Worm (Caenorhabditis elegans) whole organism, young adult: ENCODE data around the gene C08A9.3.
A peak's percentile ranks its signal among the peaks of the same experiment; 100 is the strongest.

Experiments used
- C06A6.2 ChIP-seq: fragments of 200-800 bp; sonication (Bioruptor generic); conservative IDR thresholded peaks from 2 replicates; pipeline ENCODE4 v1.3.6; 2022; ENCODE audit warnings: missing genetic modification characterization, missing compliant biosample characterization
- D2030.7 ChIP-seq: fragments of 200-800 bp; sonication (Bioruptor generic); IDR thresholded peaks from 2 replicates; pipeline ENCODE4 v1.3.6; 2022; ENCODE audit warnings: missing genetic modification reagents, missing genetic modification characterization, missing compliant biosample characterization
- F23B12.7 ChIP-seq: sonication (generic microtip); optimal IDR thresholded peaks from 2 replicates; lab custom pipeline; 2017; ENCODE audit warnings: missing genetic modification characterization, mild to moderate bottlenecking, missing compliant biosample characterization, antibody characterized with exemption, moderate library complexity; ENCODE audit not compliant: insufficient read depth
- F33H1.4 ChIP-seq: fragments of 200-800 bp; sonication (Bioruptor generic); IDR thresholded peaks from 2 replicates; pipeline ENCODE4 v1.3.6; 2022; ENCODE audit warnings: missing genetic modification reagents, missing genetic modification characterization, missing compliant biosample characterization
- F39B2.1 ChIP-seq: fragments of 200-800 bp; sonication (Bioruptor generic); IDR thresholded peaks from 2 replicates; pipeline ENCODE4 v1.3.6; 2022; ENCODE audit warnings: missing genetic modification reagents, missing genetic modification characterization, missing compliant biosample characterization
- F49E8.2 ChIP-seq: sonication (generic microtip); optimal IDR thresholded peaks from 3 replicates; lab custom pipeline; 2017; ENCODE audit warnings: missing genetic modification characterization, mild to moderate bottlenecking, missing compliant biosample characterization, antibody characterized with exemption, moderate library complexity; ENCODE audit not compliant: insufficient read depth
- F52B5.7 ChIP-seq: sonication (generic microtip); optimal IDR thresholded peaks from 2 replicates; lab custom pipeline; 2016; ENCODE audit warnings: mild to moderate bottlenecking, missing genetic modification characterization, missing compliant biosample characterization
- F55B11.4 ChIP-seq: sonication (generic microtip); optimal IDR thresholded peaks from 2 replicates; lab custom pipeline; 2016; ENCODE audit warnings: missing compliant biosample characterization, missing genetic modification characterization, borderline replicate concordance; ENCODE audit not compliant: insufficient read depth
- Y53G8AR.9 ChIP-seq: fragments of 200-800 bp; sonication (Bioruptor generic); conservative IDR thresholded peaks from 2 replicates; pipeline ENCODE4 v1.3.6; 2022; ENCODE audit warnings: missing genetic modification reagents, missing genetic modification characterization, missing compliant biosample characterization
- Y79H2A.3 ChIP-seq: fragments of 200-800 bp; sonication (Bioruptor generic); conservative IDR thresholded peaks from 2 replicates; pipeline ENCODE4 v1.3.6; 2022; ENCODE audit warnings: missing genetic modification reagents, missing genetic modification characterization, missing compliant biosample characterization
- aptf-3 ChIP-seq: fragments of 200-800 bp; sonication (Bioruptor generic); IDR thresholded peaks from 2 replicates; pipeline ENCODE4 v1.3.6; 2022; ENCODE audit warnings: missing genetic modification characterization, missing compliant biosample characterization
- cebp-1 ChIP-seq, 2 experiments: fragments of 200-800 bp in 1 of 2; sonication (Bioruptor generic) in 1 of 2; sonication (generic microtip) in 1 of 2; IDR thresholded peaks in 1 of 2; optimal IDR thresholded peaks in 1 of 2; 2 replicates each; pipeline versions ENCODE4 v1.3.6 to Lab custom; 2017 to 2022; ENCODE audit warnings: missing compliant biosample characterization in 2 of 2, missing genetic modification characterization in 2 of 2, mild to moderate bottlenecking in 1 of 2, missing genetic modification reagents in 1 of 2, moderate library complexity in 1 of 2
- cebp-2 ChIP-seq: fragments of 200-800 bp; sonication (Bioruptor generic); IDR thresholded peaks from 2 replicates; pipeline ENCODE4 v1.3.6; 2022; ENCODE audit warnings: missing genetic modification characterization, missing compliant biosample characterization
- ceh-100 ChIP-seq: fragments of 200-800 bp; sonication (Bioruptor generic); IDR thresholded peaks from 2 replicates; pipeline ENCODE4 v1.3.6; 2022; ENCODE audit warnings: missing genetic modification reagents, missing genetic modification characterization, missing compliant biosample characterization
- die-1 ChIP-seq: sonication (generic microtip); optimal IDR thresholded peaks from 2 replicates; lab custom pipeline; 2016; ENCODE audit warnings: missing genotype, mild to moderate bottlenecking, missing genetic modification characterization, missing compliant biosample characterization
- egl-44 ChIP-seq: fragments of 200-800 bp; sonication (Bioruptor generic); IDR thresholded peaks from 2 replicates; pipeline ENCODE4 v1.3.6; 2022; ENCODE audit warnings: missing genetic modification reagents, missing genetic modification characterization, missing compliant biosample characterization
- fkh-3 ChIP-seq: sonication (generic microtip); optimal IDR thresholded peaks from 2 replicates; lab custom pipeline; 2016; ENCODE audit warnings: mild to moderate bottlenecking, missing genetic modification characterization, missing compliant biosample characterization
- hmg-20 ChIP-seq: fragments of 200-800 bp; sonication (Bioruptor generic); IDR thresholded peaks from 2 replicates; pipeline ENCODE4 v1.3.6; 2022; ENCODE audit warnings: missing genetic modification reagents, missing genetic modification characterization, missing compliant biosample characterization
- hsf-1 ChIP-seq: fragments of 200-800 bp; sonication (Bioruptor generic); IDR thresholded peaks from 2 replicates; pipeline ENCODE4 v1.3.6; 2022; ENCODE audit warnings: missing genetic modification reagents, missing genetic modification characterization, missing compliant biosample characterization
- lag-1 ChIP-seq: fragments of 200-800 bp; sonication (Bioruptor generic); IDR thresholded peaks from 2 replicates; pipeline ENCODE4 v1.3.6; 2022; ENCODE audit warnings: missing genetic modification reagents, missing genetic modification characterization, missing compliant biosample characterization
- let-526 ChIP-seq: fragments of 200-800 bp; sonication (Bioruptor generic); IDR thresholded peaks from 2 replicates; pipeline ENCODE4 v1.3.6; 2022; ENCODE audit warnings: missing genetic modification reagents, missing genetic modification characterization, missing compliant biosample characterization
- let-607 ChIP-seq, 2 experiments: fragments of 200-800 bp in 1 of 2; sonication (Bioruptor generic) in 1 of 2; sonication (generic microtip) in 1 of 2; optimal IDR thresholded peaks; 2 replicates each; lab custom pipeline; 2016 to 2018; ENCODE audit warnings: mild to moderate bottlenecking in 2 of 2, missing compliant biosample characterization in 2 of 2, missing genetic modification characterization in 2 of 2, moderate library complexity in 2 of 2, missing genotype in 1 of 2
- lsy-27 ChIP-seq: sonication (generic microtip); optimal IDR thresholded peaks from 2 replicates; lab custom pipeline; 2017; ENCODE audit warnings: missing genetic modification characterization, mild to moderate bottlenecking, missing compliant biosample characterization, antibody characterized with exemption, missing genotype, borderline replicate concordance; ENCODE audit not compliant: insufficient read depth
- madf-6 ChIP-seq: fragments of 200-800 bp; sonication (Bioruptor generic); IDR thresholded peaks from 2 replicates; pipeline ENCODE4 v1.3.6; 2022; ENCODE audit warnings: missing genetic modification reagents, missing genetic modification characterization, missing compliant biosample characterization
- mel-28 ChIP-seq: sonication (generic microtip); optimal IDR thresholded peaks from 2 replicates; lab custom pipeline; 2016; ENCODE audit warnings: borderline replicate concordance, mild to moderate bottlenecking, missing genetic modification characterization, missing compliant biosample characterization
- mes-4 ChIP-seq: sonication (generic microtip); optimal IDR thresholded peaks from 2 replicates; lab custom pipeline; 2016; ENCODE audit warnings: missing genotype, missing genetic modification characterization, missing compliant biosample characterization
- nfyb-1 ChIP-seq: fragments of 200-800 bp; sonication (Bioruptor generic); IDR thresholded peaks from 2 replicates; pipeline ENCODE4 v1.3.6; 2022; ENCODE audit warnings: missing genetic modification reagents, missing genetic modification characterization, missing compliant biosample characterization
- nhr-120 ChIP-seq: fragments of 200-800 bp; sonication (Bioruptor generic); IDR thresholded peaks from 2 replicates; pipeline ENCODE4 v1.3.6; 2022; ENCODE audit warnings: missing genetic modification characterization, missing compliant biosample characterization
- nhr-80 ChIP-seq: sonication (generic microtip); optimal IDR thresholded peaks from 2 replicates; lab custom pipeline; 2016; ENCODE audit warnings: missing genetic modification characterization, missing compliant biosample characterization
- nhr-90 ChIP-seq: sonication (generic microtip); optimal IDR thresholded peaks from 2 replicates; lab custom pipeline; 2016; ENCODE audit warnings: missing genotype, mild to moderate bottlenecking, missing genetic modification characterization, missing compliant biosample characterization
- rec-8 ChIP-seq, 2 experiments: sonication (generic microtip); optimal IDR thresholded peaks; 2 replicates each; lab custom pipeline; 2016; ENCODE audit warnings: mild to moderate bottlenecking in 2 of 2, missing genetic modification characterization in 2 of 2, missing genetic modification reagents in 2 of 2, missing genotype in 2 of 2, missing biosample characterization in 1 of 2, missing compliant biosample characterization in 1 of 2, moderate library complexity in 1 of 2
- snpc-1.1 ChIP-seq: sonication (generic microtip); optimal IDR thresholded peaks from 2 replicates; lab custom pipeline; 2017; ENCODE audit warnings: missing genetic modification characterization, mild to moderate bottlenecking, missing compliant biosample characterization, antibody characterized with exemption, moderate library complexity, missing genotype, missing genetic modification reagents; ENCODE audit not compliant: insufficient read depth
- sptf-2 ChIP-seq: fragments of 200-800 bp; sonication (Bioruptor generic); optimal IDR thresholded peaks from 2 replicates; lab custom pipeline; 2018; ENCODE audit warnings: mild to moderate bottlenecking, missing genetic modification characterization, missing compliant biosample characterization
- tbx-9 ChIP-seq: sonication (generic microtip); optimal IDR thresholded peaks from 2 replicates; lab custom pipeline; 2016; ENCODE audit warnings: borderline replicate concordance, missing genetic modification characterization, inconsistent platforms, missing compliant biosample characterization
- tlf-1 ChIP-seq: fragments of 200-800 bp; sonication (Bioruptor generic); optimal IDR thresholded peaks from 2 replicates; lab custom pipeline; 2018; ENCODE audit warnings: mild to moderate bottlenecking, missing genetic modification characterization, missing compliant biosample characterization
- unc-62 ChIP-seq: fragments of 150-350 bp; optimal IDR thresholded peaks from 2 replicates; lab custom pipeline; 2014; ENCODE audit warnings: missing biosample characterization, missing genetic modification reagents, missing genetic modification characterization
- xnd-1 ChIP-seq: sonication (generic microtip); optimal IDR thresholded peaks from 2 replicates; lab custom pipeline; 2016; ENCODE audit warnings: missing genotype, missing genetic modification reagents, missing genetic modification characterization, missing compliant biosample characterization
- zim-3 ChIP-seq: sonication (generic microtip); optimal IDR thresholded peaks from 2 replicates; lab custom pipeline; 2017; ENCODE audit warnings: mild to moderate bottlenecking, missing genetic modification characterization, moderate library complexity, missing compliant biosample characterization
- ztf-26 ChIP-seq: sonication (generic microtip); optimal IDR thresholded peaks from 2 replicates; lab custom pipeline; 2017; ENCODE audit warnings: missing genetic modification characterization, missing compliant biosample characterization

Gene C08A9.3

DNA sequence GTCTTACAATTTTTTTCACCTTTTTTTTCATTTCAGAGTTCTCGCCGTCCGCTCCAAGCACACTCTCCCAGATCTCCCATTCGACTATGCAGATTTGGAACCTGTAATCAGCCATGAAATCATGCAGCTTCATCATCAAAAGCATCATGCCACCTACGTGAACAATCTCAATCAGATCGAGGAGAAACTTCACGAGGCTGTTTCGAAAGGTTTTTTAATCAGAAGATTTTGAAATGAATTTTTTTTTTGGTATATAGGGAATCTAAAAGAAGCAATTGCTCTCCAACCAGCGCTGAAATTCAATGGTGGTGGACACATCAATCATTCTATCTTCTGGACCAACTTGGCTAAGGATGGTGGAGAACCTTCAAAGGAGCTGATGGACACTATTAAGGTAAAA is at the start of gene C08A9.3:
C08A9.3 (minus strand) TSS at position 101 of the 400 bp plus-strand sequence.
- no peak for TF ChIP-seq madf-6 (GFP tag; lab: Robert Waterston, UW)
- no peak for TF ChIP-seq F23B12.7 (tag; lab: Kevin White, UChicago)
- TF ChIP-seq ceh-100 (GFP tag; lab: Robert Waterston, UW) = no peak
- TF ChIP-seq tbx-9 (tag; lab: Kevin White, UChicago) = no peak
- no peak for TF ChIP-seq D2030.7 (GFP tag; lab: Robert Waterston, UW)
- no peak for TF ChIP-seq nhr-90 (tag; lab: Kevin White, UChicago)
- TF ChIP-seq F52B5.7 (tag; lab: Kevin White, UChicago) = no peak
- no peak for TF ChIP-seq fkh-3 (tag; lab: Kevin White, UChicago)
- TF ChIP-seq Y53G8AR.9 (GFP tag; lab: Robert Waterston, UW) = no peak
- TF ChIP-seq hmg-20 (GFP tag; lab: Robert Waterston, UW) = no peak
- TF ChIP-seq F49E8.2 (tag; lab: Kevin White, UChicago) = no peak
- no peak for TF ChIP-seq mel-28 (tag; lab: Kevin White, UChicago)
- no peak for TF ChIP-seq egl-44

DNA sequence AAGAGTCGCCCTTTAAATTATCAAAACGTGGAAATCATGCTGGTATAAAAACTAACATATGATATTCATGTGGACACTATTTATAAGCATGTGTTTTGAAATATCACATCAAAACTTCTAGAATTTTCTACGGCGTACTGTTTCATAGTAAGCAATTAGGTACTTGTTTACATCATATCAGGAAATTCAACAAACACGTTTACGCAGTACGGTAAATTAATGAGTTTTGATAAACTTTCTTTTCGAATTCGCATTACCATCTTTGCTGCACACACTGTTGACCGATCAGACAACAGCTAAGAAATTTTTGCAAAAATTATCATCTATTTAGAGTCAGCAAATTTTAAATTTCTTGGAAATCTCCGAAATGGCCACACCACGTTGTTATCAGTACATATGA is 47.3 kb upstream of the C08A9.3 start:
- TF ChIP-seq die-1 (no peak), F49E8.2 (tag; lab: Kevin White, UChicago) (no peak), lag-1 (GFP tag; lab: Robert Waterston, UW) (no peak), nhr-80 (peak; percentile 16)

DNA sequence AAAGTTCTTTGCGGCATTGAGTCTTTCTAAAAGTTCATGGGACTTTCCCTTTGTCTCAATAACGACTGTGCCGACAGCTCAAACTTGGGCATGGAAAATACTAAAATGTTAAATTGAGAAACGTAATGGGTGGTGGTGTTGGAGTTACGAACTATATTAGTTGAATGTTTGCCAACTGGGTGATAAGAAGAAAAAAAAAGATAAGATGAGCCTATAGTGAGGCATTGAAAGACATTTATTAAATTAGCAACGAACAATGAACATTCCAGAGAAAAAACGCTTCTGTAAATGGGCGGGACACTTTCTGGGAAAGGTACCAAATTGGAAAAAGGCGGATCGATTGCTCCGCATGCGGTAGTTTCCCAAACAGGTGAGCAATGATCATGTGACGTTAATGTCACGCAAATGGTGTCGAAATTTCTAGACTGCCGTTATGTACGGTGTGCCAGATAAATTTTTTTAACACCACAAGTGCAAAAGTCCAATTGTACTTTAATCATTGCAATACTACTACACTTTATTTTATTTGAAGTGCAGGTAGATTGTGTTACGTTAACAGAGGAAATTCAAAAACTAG is 46.2 kb upstream of the C08A9.3 start:
- TF ChIP-seq hsf-1 (GFP tag; lab: Robert Waterston, UW) = peak; percentile 72; the same call in 1 of the 2 replicates
- no peak for TF ChIP-seq let-526 (GFP tag; lab: Robert Waterston, UW)
- TF ChIP-seq zim-3 (tag; lab: Kevin White, UChicago) = no peak
- TF ChIP-seq tlf-1 = no peak
- no peak for TF ChIP-seq Y53G8AR.9 (GFP tag; lab: Robert Waterston, UW)
- TF ChIP-seq C06A6.2 = no peak
- TF ChIP-seq sptf-2 (GFP tag; lab: Kevin White, UChicago) = no peak
- TF ChIP-seq F33H1.4 (GFP tag; lab: Robert Waterston, UW) = no peak
- no peak for TF ChIP-seq rec-8 (tag; optimal IDR thresholded peaks at IDR 0.05; lab: Kevin White, UChicago)
- TF ChIP-seq ztf-26 (tag; lab: Kevin White, UChicago) = no peak
- TF ChIP-seq let-607 (tag; optimal IDR thresholded peaks at IDR 0.05; lab: Kevin White, UChicago) = peak in 1 of 2 experiments; percentile 40
- no peak for TF ChIP-seq nfyb-1 (GFP tag; lab: Robert Waterston, UW)
- no peak for TF ChIP-seq Y79H2A.3
- no peak for TF ChIP-seq tbx-9 (tag; lab: Kevin White, UChicago)
- TF ChIP-seq snpc-1.1 (tag; lab: Kevin White, UChicago) = no peak
- no peak for TF ChIP-seq unc-62 (GFP tag; lab: Kevin White, UChicago)
- TF ChIP-seq xnd-1 (tag; lab: Kevin White, UChicago) = no peak
- no peak for TF ChIP-seq lsy-27
- no peak; the same call in 1 of the 2 replicates for TF ChIP-seq cebp-1 (GFP tag; IDR thresholded peaks at IDR 0.05; lab: Robert Waterston, UW)
- TF ChIP-seq cebp-1 (tag; optimal IDR thresholded peaks at IDR 0.05; lab: Kevin White, UChicago) = peak; percentile 70
- TF ChIP-seq cebp-2 (GFP tag; lab: Robert Waterston, UW) = no peak
- no peak for TF ChIP-seq F39B2.1
- no peak for TF ChIP-seq nhr-120 (GFP tag; lab: Robert Waterston, UW)
- no peak for TF ChIP-seq mes-4 (tag; lab: Kevin White, UChicago)
- peak; percentile 42 for TF ChIP-seq nhr-80
- TF ChIP-seq die-1 = no peak
- no peak for TF ChIP-seq F55B11.4
- no peak for TF ChIP-seq aptf-3
- TF ChIP-seq, all 124 proteins: peak for 4
